Fruit fly (Drosophila melanogaster) whole organism, wandering third instar larva: ENCODE data around the gene Indy-2.

Experiments
- Abd-B ChIP-seq: fragments of >200 bp; optimal IDR thresholded peaks from 2 replicates; lab custom pipeline; 2017; ENCODE audit warnings: missing biosample characterization, missing genetic modification characterization
- CG9705 ChIP-seq: fragments of 200-800 bp; sonication (Bioruptor generic); optimal IDR thresholded peaks from 2 replicates; lab custom pipeline; 2018; ENCODE audit warnings: missing biosample characterization, mild to moderate bottlenecking, missing genetic modification characterization
- Hr78 ChIP-seq: fragments of >200 bp; optimal IDR thresholded peaks from 2 replicates; lab custom pipeline; 2017; ENCODE audit warnings: missing biosample characterization, missing genetic modification characterization
- dmrt93B ChIP-seq: fragments of 200-800 bp; sonication (Bioruptor generic); optimal IDR thresholded peaks from 2 replicates; lab custom pipeline; 2018; ENCODE audit warnings: missing biosample characterization, mild to moderate bottlenecking, missing genetic modification characterization
- ey ChIP-seq: fragments of 200-800 bp; sonication (Bioruptor generic); optimal IDR thresholded peaks from 2 replicates; lab custom pipeline; 2016; ENCODE audit warnings: missing biosample characterization, missing genetic modification characterization
- lola ChIP-seq: fragments of >200 bp; optimal IDR thresholded peaks from 2 replicates; lab custom pipeline; 2017; ENCODE audit warnings: missing biosample characterization, missing genetic modification characterization
- pan ChIP-seq: fragments of >200 bp; optimal IDR thresholded peaks from 2 replicates; lab custom pipeline; 2017
- rgr ChIP-seq: fragments of 200-800 bp; sonication (Bioruptor generic); optimal IDR thresholded peaks from 3 replicates; lab custom pipeline; 2016; ENCODE audit warnings: missing biosample characterization, mild to moderate bottlenecking, missing genetic modification characterization
- tai ChIP-seq: sonication (Bioruptor generic); optimal IDR thresholded peaks from 2 replicates; lab custom pipeline; 2016; ENCODE audit warnings: missing biosample characterization, missing genetic modification characterization
- usp ChIP-seq: fragments of >200 bp; optimal IDR thresholded peaks from 2 replicates; lab custom pipeline; 2017; ENCODE audit warnings: missing biosample characterization, missing genetic modification characterization

DNA sequence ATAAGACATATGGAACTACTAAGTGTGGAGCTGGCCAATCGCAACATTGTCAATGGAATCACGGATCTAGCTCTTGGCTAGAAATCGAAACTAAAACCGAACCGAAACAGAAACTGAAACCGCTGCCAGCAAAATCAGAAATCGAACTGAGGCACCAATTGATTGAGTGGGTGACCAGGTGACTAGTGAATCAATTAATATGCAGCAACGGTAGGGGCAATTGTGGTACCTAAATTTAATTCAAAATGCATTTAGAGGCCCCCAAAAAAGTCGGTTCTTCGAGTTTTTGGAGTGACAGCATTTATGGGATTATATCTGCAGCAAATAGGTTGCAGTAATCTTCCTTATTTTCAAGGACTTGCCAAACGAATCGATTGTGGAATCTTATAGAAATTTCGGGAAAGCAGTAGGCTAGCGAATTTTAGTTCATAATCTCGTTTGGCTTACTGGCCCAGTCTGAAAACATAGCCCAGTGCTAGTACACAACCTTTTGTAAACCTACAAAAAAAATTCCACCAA, 29.1 kb upstream of the Indy-2 start, which contains the start of the genes CG17190 and CG4836:
- TF ChIP-seq rgr (no peak), usp (no peak), pan (lab: Kevin White, UChicago) (no peak), Abd-B (GFP tag; lab: Kevin White, UChicago) (no peak), Hr78 (GFP tag; lab: Kevin White, UChicago) (no peak), tai (no peak), ey (no peak), dmrt93B (GFP tag; lab: Kevin White, UChicago) (no peak), lola (GFP tag; lab: Kevin White, UChicago) (no peak), CG9705 (GFP tag; lab: Kevin White, UChicago) (no peak)
